Worm (Caenorhabditis elegans) whole organism, L4/young adult: ENCODE data around the gene fbxb-81.

Source experiments
- W03F9.2 ChIP-seq: fragments of 150-350 bp; optimal IDR thresholded peaks from 2 replicates; lab custom pipeline; 2014; ENCODE audit warnings: missing biosample characterization, missing genetic modification characterization
- dao-5 ChIP-seq: sonication (generic microtip); optimal IDR thresholded peaks from 2 replicates; lab custom pipeline; 2016; ENCODE audit warnings: missing genotype, missing genetic modification characterization, moderate library complexity, missing compliant biosample characterization
- him-1 ChIP-seq: sonication (generic microtip); optimal IDR thresholded peaks from 2 replicates; lab custom pipeline; 2016; ENCODE audit warnings: missing genotype, missing genetic modification reagents, missing genetic modification characterization, missing compliant biosample characterization

Gene fbxb-81

ce11 chrIII:140904-141303 lies at the start of gene fbxb-81:
Gene fbxb-81 (minus strand): TSS chrIII:141217.
- TF ChIP-seq dao-5 (tag; lab: Kevin White, UChicago) (no peak), him-1 (no peak), W03F9.2 (no peak)

DNA sequence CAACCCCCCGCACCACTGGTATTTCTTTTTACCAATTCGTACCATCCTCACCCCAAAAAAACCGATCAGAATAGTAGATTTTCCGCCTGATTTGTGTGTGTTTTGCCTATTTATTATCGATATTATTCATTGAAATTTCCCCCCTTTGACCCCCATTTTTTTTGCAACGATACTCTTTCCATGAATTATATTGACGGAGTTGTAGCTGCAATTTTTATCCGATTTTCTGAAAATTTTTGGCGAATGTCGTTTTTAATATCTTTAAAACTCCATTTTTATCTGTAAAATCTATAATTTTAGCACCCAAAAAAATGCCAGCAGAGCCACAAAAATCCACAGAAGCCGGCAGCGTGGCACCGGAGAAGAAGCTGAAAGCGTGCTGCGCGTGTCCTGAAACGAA lies 49.7 kb upstream of the fbxb-81 start, which contains the start of gene cox-17:
TSS of gene cox-17 (plus strand) at position 301 of the 400 bp plus-strand sequence.
- no peak for TF ChIP-seq dao-5 (tag; lab: Kevin White, UChicago)
- no peak for TF ChIP-seq him-1
- no peak for TF ChIP-seq W03F9.2

DNA sequence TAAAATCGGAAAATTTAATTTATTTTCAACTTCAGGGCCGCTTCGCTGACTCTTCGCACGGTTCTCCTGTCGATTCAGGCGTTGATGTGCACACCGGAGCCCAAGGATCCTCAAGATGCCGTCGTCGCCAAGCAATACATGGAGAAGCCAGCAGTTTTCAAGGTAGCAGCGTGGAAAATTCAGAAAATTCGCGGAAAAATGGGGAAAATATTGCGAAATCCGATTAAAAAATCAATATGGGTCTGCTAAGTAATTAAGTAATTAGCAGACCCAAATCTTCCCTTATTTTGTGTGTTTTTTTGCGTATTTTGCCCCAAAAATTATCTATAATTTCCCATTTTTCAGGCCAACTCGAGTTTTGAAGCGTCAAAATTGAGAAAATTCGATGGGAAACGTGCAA lies 48.3 kb upstream of the fbxb-81 start:
- TF ChIP-seq dao-5 (tag; lab: Kevin White, UChicago), result no peak
- TF ChIP-seq W03F9.2, result no peak
- TF ChIP-seq him-1, result no peak

DNA sequence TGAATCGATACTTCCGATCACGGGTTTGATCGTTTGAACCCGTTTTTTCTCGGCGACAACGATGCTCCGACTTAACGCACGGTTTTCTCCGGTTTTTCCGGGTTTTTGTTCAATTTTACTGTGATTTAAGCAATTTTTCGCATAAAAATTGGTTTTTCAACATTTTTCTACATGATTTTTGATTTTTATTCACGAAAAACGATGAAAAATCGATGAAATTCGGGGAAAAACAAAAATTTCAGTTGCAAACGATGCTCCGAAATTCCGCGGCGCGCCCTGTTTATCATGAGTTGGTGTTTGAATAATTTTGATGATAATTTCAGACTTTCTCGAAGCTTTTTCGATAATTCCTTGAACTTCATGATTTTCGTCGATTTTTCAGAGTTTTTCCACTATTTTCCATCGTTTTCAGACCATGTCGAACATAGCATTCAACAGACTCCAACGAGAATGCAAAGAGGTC lies 47.4 kb upstream of the fbxb-81 start, which contains the start of gene ubc-20:
TSS of gene ubc-20 (plus strand) at position 413 of the 463 bp plus-strand sequence.
- TF ChIP-seq dao-5 (tag; lab: Kevin White, UChicago) (no peak), W03F9.2 (no peak), him-1 (no peak)

ce11 chrIII:187829-188228 lies 46.8 kb upstream of the fbxb-81 start, which contains the start of gene mxl-2:
Gene mxl-2 (minus strand): TSS chrIII:188131.
- TF ChIP-seq W03F9.2, result no peak
- TF ChIP-seq dao-5 (tag; lab: Kevin White, UChicago), result no peak
- no peak for TF ChIP-seq him-1

- TF ChIP-seq dao-5 (tag; lab: Kevin White, UChicago) (no peak), him-1 (no peak), W03F9.2 (no peak)
Observed at ce11 chrIII:184335-184734, 43.3 kb upstream of the fbxb-81 start.

- TF ChIP-seq W03F9.2, result no peak
- no peak for TF ChIP-seq him-1
- TF ChIP-seq dao-5 (tag; lab: Kevin White, UChicago), result no peak
Observed at ce11 chrIII:183072-183471, 42.1 kb upstream of the fbxb-81 start.

ce11 chrIII:182080-182479 lies 41.1 kb upstream of the fbxb-81 start, which contains the start of gene F40G9.15:
Gene F40G9.15 (plus strand): TSS chrIII:182380.
- TF ChIP-seq W03F9.2 (no peak), him-1 (no peak), dao-5 (tag; lab: Kevin White, UChicago) (no peak)

ce11 chrIII:180963-181362 lies 39.9 kb upstream of the fbxb-81 start, which contains the start of gene F40G9.5:
Gene F40G9.5 (plus strand): TSS chrIII:181263.
- TF ChIP-seq W03F9.2, result no peak

DNA sequence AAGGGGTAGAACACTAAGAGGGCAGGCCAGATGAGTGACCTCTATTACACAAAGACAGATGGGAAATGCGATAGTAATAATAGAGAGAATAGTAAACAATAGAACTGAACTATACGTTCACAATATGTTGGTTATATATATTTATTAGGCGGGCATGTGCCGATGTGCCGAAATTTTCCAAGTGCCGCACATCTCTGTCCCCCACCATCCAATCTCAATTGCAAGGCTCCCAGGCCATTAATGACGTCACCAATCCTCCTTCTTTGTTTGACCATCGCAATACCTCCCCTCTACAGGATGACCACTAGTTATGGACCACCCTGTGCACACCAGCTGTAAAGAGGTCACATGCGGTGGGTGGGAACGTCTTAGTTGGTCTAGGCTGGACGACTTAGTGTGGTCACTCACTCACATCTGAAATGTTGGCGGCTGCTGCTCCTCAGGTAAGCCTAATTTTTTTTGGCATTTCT lies 38.1 kb upstream of the fbxb-81 start, which contains the start of gene F40G9.6:
TSS of gene F40G9.6 (plus strand) at position 420 of the 470 bp plus-strand sequence.
- no peak for TF ChIP-seq dao-5 (tag; lab: Kevin White, UChicago)
- TF ChIP-seq W03F9.2, result no peak
- no peak for TF ChIP-seq him-1

ce11 chrIII:178126-178525 lies 37.1 kb upstream of the fbxb-81 start:
- TF ChIP-seq W03F9.2 (no peak), him-1 (no peak), dao-5 (tag; lab: Kevin White, UChicago) (no peak)

- TF ChIP-seq dao-5 (tag; lab: Kevin White, UChicago) (no peak), W03F9.2 (no peak), him-1 (no peak)
Observed at ce11 chrIII:177715-178114, 36.7 kb upstream of the fbxb-81 start, which contains the start of gene F40G9.14. Gene F40G9.14 (minus strand): TSS chrIII:177815.

- TF ChIP-seq W03F9.2 (no peak), him-1 (no peak), dao-5 (tag; lab: Kevin White, UChicago) (no peak)
Observed at ce11 chrIII:175733-176132, 34.7 kb upstream of the fbxb-81 start, which contains the start of gene clec-148. Gene clec-148 (minus strand): TSS chrIII:175833.

- TF ChIP-seq dao-5 (tag; lab: Kevin White, UChicago) (no peak), W03F9.2 (no peak), him-1 (no peak)
Observed at ce11 chrIII:173501-173900, 32.5 kb upstream of the fbxb-81 start, which contains the start of gene F40G9.19. Gene F40G9.19 (plus strand): TSS chrIII:173801.

DNA sequence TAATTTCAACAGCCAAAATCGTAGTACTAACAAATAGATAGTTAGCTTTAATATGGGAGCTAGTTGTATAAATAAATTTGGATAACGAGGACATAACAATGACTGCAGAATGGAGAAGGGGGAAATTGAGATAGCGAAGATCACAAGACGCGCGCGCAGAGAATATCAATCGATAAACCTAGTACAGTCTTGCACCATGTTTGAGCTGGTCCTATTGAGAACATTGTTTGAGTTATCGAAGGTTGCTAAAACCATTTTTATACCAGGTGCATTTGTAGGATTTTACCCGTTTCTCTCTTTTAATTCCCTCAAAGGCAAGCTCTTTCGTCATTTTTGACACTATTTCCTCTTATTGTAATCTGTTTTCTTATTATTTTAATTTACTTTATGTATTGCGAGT lies 30.6 kb upstream of the fbxb-81 start, which contains the start of the genes F40G9.9 and F40G9.12:
TSS of gene F40G9.9 (minus strand) at position 101 of the 400 bp plus-strand sequence.
TSS of gene F40G9.12 (plus strand) at position 231 of the 400 bp plus-strand sequence.
- no peak for TF ChIP-seq W03F9.2
- no peak for TF ChIP-seq dao-5 (tag; lab: Kevin White, UChicago)
- TF ChIP-seq him-1, result no peak
